Fruit fly (Drosophila melanogaster): ENCODE measurements around the gene Spg7.

The Spg7 gene

dm6 chrX:2703693-2704092 lies 5.7 kb upstream of the Spg7 start, which contains the start of gene Ugalt (continued):
- peak; percentile 100 for TF ChIP-seq CG11723 (GFP tag; optimal IDR thresholded peaks at IDR 0.05)
- TF ChIP-seq cg (GFP tag; optimal IDR thresholded peaks at IDR 0.05): peak; percentile 25
- TF ChIP-seq disco-r (GFP tag; optimal IDR thresholded peaks at IDR 0.05): peak; percentile 100
- peak; percentile 99 for TF ChIP-seq her (GFP tag; optimal IDR thresholded peaks at IDR 0.05)
- TF ChIP-seq twi (tag; optimal IDR thresholded peaks at IDR 0.05): peak; percentile 100
- TF ChIP-seq dan (GFP tag; IDR thresholded peaks at IDR 0.05): peak; percentile 100
- TF ChIP-seq CG17385 (GFP tag; optimal IDR thresholded peaks at IDR 0.05): peak; percentile 100
- TF ChIP-seq TFAM (GFP tag; optimal IDR thresholded peaks at IDR 0.05): peak; percentile 98
- peak; percentile 100 for TF ChIP-seq CG4617 (GFP tag; optimal IDR thresholded peaks at IDR 0.05; ENCODE audit: borderline replicate concordance)
- peak; percentile 100 for TF ChIP-seq CG7987 (GFP tag; optimal IDR thresholded peaks at IDR 0.05)
- TF ChIP-seq CG13296 (GFP tag; optimal IDR thresholded peaks at IDR 0.05): peak; percentile 100
- TF ChIP-seq CG1529 (GFP tag; optimal IDR thresholded peaks at IDR 0.05): peak; percentile 100
- TF ChIP-seq MBD-R2 (GFP tag; IDR thresholded peaks at IDR 0.05): peak; percentile 100
- TF ChIP-seq prd (optimal IDR thresholded peaks at IDR 0.05): no peak
- TF ChIP-seq prd (GFP tag; IDR thresholded peaks at IDR 0.05): peak; percentile 100
- TF ChIP-seq CG13424 (tag; optimal IDR thresholded peaks at IDR 0.05): peak; percentile 100
- TF ChIP-seq Scr (GFP tag; IDR thresholded peaks at IDR 0.05; ENCODE audit: partially characterized antibody): 0 out of 2 replicates have a peak, but pooled peaks have one; percentile 12
- peak; percentile 100 for TF ChIP-seq HmgD (GFP tag; optimal IDR thresholded peaks at IDR 0.05)
- TF ChIP-seq Gsc (GFP tag; IDR thresholded peaks at IDR 0.05): peak; percentile 100
- no peak for TF ChIP-seq zen2 (GFP tag; IDR thresholded peaks at IDR 0.05; ENCODE audit: partially characterized antibody)
- TF ChIP-seq HLH3B (GFP tag; IDR thresholded peaks at IDR 0.05): peak; percentile 100
- peak; percentile 100 for TF ChIP-seq CG1647 (GFP tag; optimal IDR thresholded peaks at IDR 0.05)
- TF ChIP-seq CG8089 (GFP tag; optimal IDR thresholded peaks at IDR 0.05): peak; percentile 100
- peak; percentile 100 for TF ChIP-seq CG3838 (GFP tag; optimal IDR thresholded peaks at IDR 0.05)
- TF ChIP-seq CG17328 (GFP tag; IDR thresholded peaks at IDR 0.05): peak; percentile 100
- TF ChIP-seq Blimp-1 (GFP tag; optimal IDR thresholded peaks at IDR 0.05): peak; percentile 100
- peak; percentile 100 for TF ChIP-seq onecut (GFP tag; IDR thresholded peaks at IDR 0.05)
- peak; percentile 100 for TF ChIP-seq CG11696 (GFP tag; IDR thresholded peaks at IDR 0.05)
- TF ChIP-seq Hand (GFP tag; optimal IDR thresholded peaks at IDR 0.05): peak; percentile 100
- TF ChIP-seq CG16779 (GFP tag; IDR thresholded peaks at IDR 0.05): peak; percentile 100
- TF ChIP-seq Opbp (GFP tag; IDR thresholded peaks at IDR 0.05; ENCODE audit: partially characterized antibody): peak; percentile 51; the same call in 1 of the 3 replicates
- TF ChIP-seq Hr3 (GFP tag; optimal IDR thresholded peaks at IDR 0.05): peak; percentile 100
- peak; percentile 100 for TF ChIP-seq CG12155 (GFP tag; optimal IDR thresholded peaks at IDR 0.05)
- TF ChIP-seq CG8359 (GFP tag; optimal IDR thresholded peaks at IDR 0.05; ENCODE audit: borderline replicate concordance): peak; percentile 98
- TF ChIP-seq ttk (GFP tag; IDR thresholded peaks at IDR 0.05): peak; percentile 100
- TF ChIP-seq CG7786 (GFP tag; optimal IDR thresholded peaks at IDR 0.05): peak; percentile 100
- TF ChIP-seq Oli (tag; optimal IDR thresholded peaks at IDR 0.05): peak; percentile 100
- TF ChIP-seq Fer3 (tag; optimal IDR thresholded peaks at IDR 0.05): peak; percentile 100
- TF ChIP-seq gro (GFP tag; optimal IDR thresholded peaks at IDR 0.05): peak; percentile 100
- no peak for TF ChIP-seq ato (GFP tag; IDR thresholded peaks at IDR 0.05; ENCODE audit: partially characterized antibody)
- peak; percentile 100 for TF ChIP-seq CG18599 (GFP tag; optimal IDR thresholded peaks at IDR 0.05)
- peak; percentile 100 for TF ChIP-seq Sox100B (GFP tag; optimal IDR thresholded peaks at IDR 0.05)
- TF ChIP-seq chif (GFP tag; optimal IDR thresholded peaks at IDR 0.05): peak; percentile 100
- peak; percentile 93 for TF ChIP-seq z (GFP tag; IDR thresholded peaks at IDR 0.05)
- TF ChIP-seq Awh (GFP tag; IDR thresholded peaks at IDR 0.05): peak; percentile 100
- TF ChIP-seq CG4328 (GFP tag; optimal IDR thresholded peaks at IDR 0.05): peak; percentile 100
- TF ChIP-seq btn (GFP tag; optimal IDR thresholded peaks at IDR 0.05): peak; percentile 100
- peak; percentile 100 for TF ChIP-seq B-H1 (GFP tag; IDR thresholded peaks at IDR 0.05)
- peak; percentile 100 for TF ChIP-seq CrebB (tag; optimal IDR thresholded peaks at IDR 0.05)
- peak; percentile 94 for TF ChIP-seq CG3995 (GFP tag; optimal IDR thresholded peaks at IDR 0.05)
- TF ChIP-seq peb (GFP tag; IDR thresholded peaks at IDR 0.05): peak; percentile 100

Data from whole organism, embryonic.